Fruit fly (Drosophila melanogaster) whole organism, prepupa: Measurements from ENCODE around the gene Smg5.

Experiments
- CG11762 ChIP-seq: fragments of 200-800 bp; sonication (Bioruptor generic); optimal IDR thresholded peaks from 3 replicates; lab custom pipeline; 2016; ENCODE audit warnings: missing biosample characterization, missing genetic modification characterization; ENCODE audit not compliant: insufficient read depth
- CG15336 ChIP-seq: fragments of 200-800 bp; sonication (Bioruptor generic); IDR thresholded peaks from 2 replicates; pipeline ENCODE4 v1.3.6; 2022; ENCODE audit warnings: missing biosample characterization, missing genetic modification characterization
- CG7368 ChIP-seq: fragments of 200-800 bp; sonication (Bioruptor generic); optimal IDR thresholded peaks from 3 replicates; lab custom pipeline; 2016; ENCODE audit warnings: missing biosample characterization, missing genetic modification characterization
- CG8119 ChIP-seq: fragments of 200-800 bp; sonication (Bioruptor generic); IDR thresholded peaks from 3 replicates; pipeline ENCODE4 v1.3.6; 2022; ENCODE audit warnings: missing biosample characterization, missing genetic modification characterization
- CG8319 ChIP-seq: fragments of 200-800 bp; sonication (Bioruptor generic); optimal IDR thresholded peaks from 3 replicates; lab custom pipeline; 2016; ENCODE audit warnings: missing biosample characterization, missing genetic modification characterization
- CG9139 ChIP-seq: fragments of 200-800 bp; sonication (Bioruptor generic); optimal IDR thresholded peaks from 3 replicates; lab custom pipeline; 2017; ENCODE audit warnings: missing biosample characterization, mild to moderate bottlenecking, missing genetic modification characterization
- Hr38 ChIP-seq: sonication (Bioruptor generic); optimal IDR thresholded peaks from 2 replicates; lab custom pipeline; 2016; ENCODE audit warnings: missing biosample characterization, missing genetic modification characterization
- Hr39 ChIP-seq: fragments of 200-800 bp; sonication (Bioruptor generic); optimal IDR thresholded peaks from 2 replicates; lab custom pipeline; 2016; ENCODE audit warnings: missing biosample characterization, missing genetic modification characterization
- Met ChIP-seq: fragments of 200-800 bp; sonication (Bioruptor generic); optimal IDR thresholded peaks from 3 replicates; lab custom pipeline; 2016; ENCODE audit warnings: missing biosample characterization, missing genetic modification characterization
- cyc ChIP-seq: fragments of 200-800 bp; sonication (Bioruptor generic); optimal IDR thresholded peaks from 3 replicates; lab custom pipeline; 2016; ENCODE audit warnings: missing biosample characterization, missing genetic modification characterization
- salr ChIP-seq, 2 experiments: fragments of 200-800 bp; sonication (Bioruptor generic); optimal IDR thresholded peaks; 3 replicates each; lab custom pipeline; 2016 to 2018; ENCODE audit warnings: missing biosample characterization in 2 of 2, missing genetic modification characterization in 2 of 2, mild to moderate bottlenecking in 1 of 2
- vri ChIP-seq: fragments of 200-800 bp; sonication (Bioruptor generic); optimal IDR thresholded peaks from 3 replicates; lab custom pipeline; 2016; ENCODE audit warnings: missing biosample characterization, mild to moderate bottlenecking, missing genetic modification characterization

DNA sequence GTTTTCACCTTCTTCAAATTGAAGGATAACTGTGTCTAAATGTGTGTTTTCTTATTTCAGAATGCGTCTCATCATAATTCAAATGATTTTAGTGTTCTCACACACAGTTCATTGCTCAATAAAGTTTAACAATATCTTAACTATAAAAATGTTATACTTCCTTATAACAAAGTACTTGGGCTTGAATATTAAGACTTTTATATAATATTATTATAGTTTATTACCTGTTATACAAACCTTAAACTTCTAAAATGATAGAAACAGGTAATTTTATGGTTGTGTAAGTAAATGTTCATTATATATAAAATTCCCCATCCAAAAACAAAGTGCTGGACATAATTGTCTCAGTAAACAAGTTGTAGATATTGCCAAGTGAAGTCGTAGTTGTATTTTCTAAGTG lies 4.6 kb upstream of the Smg5 start, which contains the start of gene Ance-2:
- TF ChIP-seq Met (no peak), vri (no peak), CG15336 (GFP tag; lab: Robert Waterston, UW) (no peak), salr (GFP tag; optimal IDR thresholded peaks at IDR 0.05; lab: Kevin White, UChicago) (no peak), CG8119 (GFP tag; lab: Robert Waterston, UW) (no peak), CG8319 (GFP tag; lab: Kevin White, UChicago) (no peak), CG9139 (no peak), CG7368 (no peak), Hr38 (GFP tag; lab: Kevin White, UChicago) (no peak), Hr39 (no peak), cyc (GFP tag; lab: Kevin White, UChicago) (no peak), CG11762 (GFP tag; lab: Kevin White, UChicago) (no peak)
